Fruit fly (Drosophila melanogaster) whole organism, embryonic: ENCODE measurements around the gene drl.

Source experiments
- Antp ChIP-seq: fragments of 200-800 bp; sonication (Bioruptor generic); optimal IDR thresholded peaks from 3 replicates; lab custom pipeline; 2016; ENCODE audit warnings: missing biosample characterization, missing genetic modification characterization
- Asciz ChIP-seq: fragments of 200-800 bp; sonication (Bioruptor generic); optimal IDR thresholded peaks from 2 replicates; lab custom pipeline; 2017; ENCODE audit warnings: missing biosample characterization, mild to moderate bottlenecking, missing genetic modification characterization, missing genetic modification reagents
- BEAF-32 ChIP-seq: fragments of 200-800 bp; sonication (Bioruptor generic); optimal IDR thresholded peaks from 3 replicates; lab custom pipeline; 2017; ENCODE audit warnings: missing biosample characterization, missing genetic modification characterization, mild to moderate bottlenecking, moderate library complexity, missing genetic modification reagents
- CG10959 ChIP-seq: fragments of 200-800 bp; sonication (Bioruptor generic); IDR thresholded peaks from 2 replicates; pipeline ENCODE4 v1.3.6; 2022; ENCODE audit warnings: missing biosample characterization, missing genetic modification characterization
- CG12236 ChIP-seq: fragments of 200-800 bp; sonication (Bioruptor generic); optimal IDR thresholded peaks from 2 replicates; lab custom pipeline; 2016; ENCODE audit warnings: missing biosample characterization, missing genetic modification characterization
- CG12659 ChIP-seq: fragments of 200-800 bp; sonication (Bioruptor generic); optimal IDR thresholded peaks from 3 replicates; lab custom pipeline; 2017; ENCODE audit warnings: mild to moderate bottlenecking, missing biosample characterization, missing genetic modification reagents, missing genetic modification characterization
- CG13894 ChIP-seq: fragments of 200-800 bp; sonication (Bioruptor generic); optimal IDR thresholded peaks from 3 replicates; lab custom pipeline; 2018; ENCODE audit warnings: missing biosample characterization, mild to moderate bottlenecking, missing genetic modification characterization, moderate library complexity
- CG14710 ChIP-seq: fragments of 200-800 bp; sonication (Bioruptor generic); optimal IDR thresholded peaks from 3 replicates; lab custom pipeline; 2019; ENCODE audit warnings: missing biosample characterization, mild to moderate bottlenecking, missing genetic modification characterization, moderate library complexity
- CG14965 ChIP-seq: fragments of 200-800 bp; sonication (Bioruptor generic); optimal IDR thresholded peaks from 2 replicates; lab custom pipeline; 2016; ENCODE audit warnings: missing biosample characterization, missing genetic modification characterization, borderline replicate concordance
- CG15269 ChIP-seq: fragments of 200-800 bp; sonication (Bioruptor generic); optimal IDR thresholded peaks from 2 replicates; lab custom pipeline; 2018; ENCODE audit warnings: missing biosample characterization, mild to moderate bottlenecking, missing genetic modification characterization, moderate library complexity
- CG15601 ChIP-seq: fragments of 200-800 bp; sonication (Bioruptor generic); optimal IDR thresholded peaks from 3 replicates; lab custom pipeline; 2019; ENCODE audit warnings: missing biosample characterization, mild to moderate bottlenecking, missing genetic modification characterization, moderate library complexity
- CG1602 ChIP-seq: fragments of 200-800 bp; sonication (Bioruptor generic); optimal IDR thresholded peaks from 3 replicates; lab custom pipeline; 2016; ENCODE audit warnings: missing biosample characterization, missing genetic modification characterization
- CG17385 ChIP-seq: fragments of 200-800 bp; sonication (Bioruptor generic); optimal IDR thresholded peaks from 3 replicates; lab custom pipeline; 2018; ENCODE audit warnings: missing biosample characterization, mild to moderate bottlenecking, missing genetic modification characterization
- CG18619 ChIP-seq: fragments of 200-800 bp; sonication (Bioruptor generic); optimal IDR thresholded peaks from 3 replicates; lab custom pipeline; 2017; ENCODE audit warnings: missing biosample characterization, mild to moderate bottlenecking, missing genetic modification characterization
- CG2712 ChIP-seq: fragments of 200-800 bp; optimal IDR thresholded peaks from 3 replicates; lab custom pipeline; 2019; ENCODE audit warnings: missing biosample characterization, mild to moderate bottlenecking, missing genetic modification characterization, moderate library complexity
- CG2875 ChIP-seq: fragments of 200-800 bp; sonication (Bioruptor generic); optimal IDR thresholded peaks from 2 replicates; lab custom pipeline; 2017; ENCODE audit warnings: missing biosample characterization, mild to moderate bottlenecking, missing genetic modification characterization, missing genetic modification reagents
- CG30403 ChIP-seq: fragments of 200-800 bp; sonication (Bioruptor generic); optimal IDR thresholded peaks from 3 replicates; lab custom pipeline; 2016; ENCODE audit warnings: missing biosample characterization, missing genetic modification characterization
- CG31388 ChIP-seq: fragments of 200-800 bp; sonication (Bioruptor generic); optimal IDR thresholded peaks from 2 replicates; lab custom pipeline; 2016; ENCODE audit warnings: missing biosample characterization, missing genetic modification characterization
- CG4404 ChIP-seq: fragments of 200-800 bp; sonication (Bioruptor generic); IDR thresholded peaks from 2 replicates; pipeline ENCODE4 v1.3.6; 2022; ENCODE audit warnings: missing biosample characterization, missing genetic modification characterization
- CG6765 ChIP-seq: fragments of 200-800 bp; sonication (Bioruptor generic); optimal IDR thresholded peaks from 3 replicates; lab custom pipeline; 2017; ENCODE audit warnings: missing biosample characterization, mild to moderate bottlenecking, missing genetic modification characterization
- CG8924 ChIP-seq: fragments of 200-800 bp; optimal IDR thresholded peaks from 3 replicates; lab custom pipeline; 2019; ENCODE audit warnings: missing biosample characterization, mild to moderate bottlenecking, missing genetic modification characterization, moderate library complexity
- CHES-1-like ChIP-seq: fragments of 200-800 bp; sonication (Bioruptor generic); optimal IDR thresholded peaks from 2 replicates; lab custom pipeline; 2016; ENCODE audit warnings: missing biosample characterization, missing genetic modification characterization
- Chrac-16 ChIP-seq: fragments of 200-800 bp; sonication (Bioruptor generic); optimal IDR thresholded peaks from 3 replicates; lab custom pipeline; 2016; ENCODE audit warnings: missing biosample characterization, missing genetic modification characterization
- D19A ChIP-seq: fragments of 200-800 bp; optimal IDR thresholded peaks from 3 replicates; lab custom pipeline; 2019; ENCODE audit warnings: missing biosample characterization, mild to moderate bottlenecking, missing genetic modification characterization, moderate library complexity
- D19B ChIP-seq: fragments of 200-800 bp; sonication (Bioruptor generic); optimal IDR thresholded peaks from 2 replicates; lab custom pipeline; 2017; ENCODE audit warnings: missing biosample characterization, mild to moderate bottlenecking, missing genetic modification characterization
- Eip74EF ChIP-seq, 2 experiments: fragments of 200-800 bp in 1 of 2; fragments of >200 bp in 1 of 2; sonication (Bioruptor generic) in 1 of 2; optimal IDR thresholded peaks; 2 replicates each; lab custom pipeline; 2017 to 2019; ENCODE audit warnings: missing biosample characterization in 2 of 2, missing genetic modification characterization in 2 of 2, mild to moderate bottlenecking in 1 of 2, moderate library complexity in 1 of 2
- MESR4 ChIP-seq: fragments of 200-800 bp; sonication (Bioruptor generic); optimal IDR thresholded peaks from 2 replicates; lab custom pipeline; 2018; ENCODE audit warnings: missing biosample characterization, mild to moderate bottlenecking, missing genetic modification characterization, moderate library complexity
- Meics ChIP-seq: fragments of 200-800 bp; sonication (Bioruptor generic); optimal IDR thresholded peaks from 2 replicates; lab custom pipeline; 2017; ENCODE audit warnings: missing biosample characterization, mild to moderate bottlenecking, missing genetic modification characterization
- Mes4 ChIP-seq: fragments of 200-800 bp; sonication (Bioruptor generic); optimal IDR thresholded peaks from 2 replicates; lab custom pipeline; 2016; ENCODE audit warnings: missing biosample characterization, missing genetic modification characterization
- Mrtf ChIP-seq: fragments of 200-800 bp; sonication (Bioruptor generic); IDR thresholded peaks from 3 replicates; pipeline ENCODE4 v1.3.6; 2022; ENCODE audit warnings: missing biosample characterization, missing genetic modification characterization
- NfI ChIP-seq: fragments of 200-800 bp; sonication (Bioruptor generic); optimal IDR thresholded peaks from 3 replicates; lab custom pipeline; 2018; ENCODE audit warnings: missing biosample characterization, mild to moderate bottlenecking, missing genetic modification characterization, moderate library complexity
- Ptx1 ChIP-seq: fragments of 200-800 bp; sonication (Bioruptor generic); IDR thresholded peaks from 2 replicates; pipeline ENCODE4 v1.3.6; 2022; ENCODE audit warnings: missing biosample characterization, missing genetic modification characterization
- Rx ChIP-seq: fragments of 200-800 bp; sonication (Bioruptor generic); IDR thresholded peaks from 2 replicates; pipeline ENCODE4 v1.3.6; 2022; ENCODE audit warnings: missing biosample characterization, missing genetic modification characterization
- Xbp1 ChIP-seq: fragments of 200-800 bp; sonication (Bioruptor generic); optimal IDR thresholded peaks from 3 replicates; lab custom pipeline; 2016; ENCODE audit warnings: missing biosample characterization, mild to moderate bottlenecking, missing genetic modification characterization
- Xrp1 ChIP-seq: fragments of 200-800 bp; sonication (Bioruptor generic); IDR thresholded peaks from 2 replicates; pipeline ENCODE4 v1.3.6; 2022; ENCODE audit warnings: missing biosample characterization, missing genetic modification characterization
- cg ChIP-seq: fragments of 200-800 bp; sonication (Bioruptor generic); optimal IDR thresholded peaks from 3 replicates; lab custom pipeline; 2019; ENCODE audit warnings: missing biosample characterization, mild to moderate bottlenecking, missing genetic modification characterization, moderate library complexity
- chn ChIP-seq: fragments of 200-800 bp; sonication (Bioruptor generic); optimal IDR thresholded peaks from 2 replicates; lab custom pipeline; 2016; ENCODE audit warnings: missing biosample characterization, missing genetic modification characterization
- ci ChIP-seq: fragments of 200-800 bp; sonication (Bioruptor generic); IDR thresholded peaks from 3 replicates; pipeline ENCODE4 v1.3.6; 2022; ENCODE audit warnings: missing biosample characterization, missing genetic modification characterization
- corto ChIP-seq: fragments of 200-800 bp; sonication (Bioruptor generic); optimal IDR thresholded peaks from 2 replicates; lab custom pipeline; 2016; ENCODE audit warnings: missing biosample characterization, mild to moderate bottlenecking, missing genetic modification characterization, moderate library complexity
- crc ChIP-seq: fragments of 200-800 bp; sonication (Bioruptor generic); optimal IDR thresholded peaks from 2 replicates; lab custom pipeline; 2016; ENCODE audit warnings: missing biosample characterization, missing genetic modification characterization
- eve ChIP-seq, 2 experiments: fragments of >200 bp; optimal IDR thresholded peaks; 2 replicates each; lab custom pipeline; 2017; ENCODE audit warnings: missing biosample characterization in 2 of 2, missing genetic modification characterization in 2 of 2
- fd3F ChIP-seq: fragments of 200-800 bp; sonication (Bioruptor generic); optimal IDR thresholded peaks from 2 replicates; lab custom pipeline; 2018; ENCODE audit warnings: missing biosample characterization, mild to moderate bottlenecking, missing genetic modification characterization, moderate library complexity
- gem ChIP-seq: fragments of 200-800 bp; sonication (Bioruptor generic); optimal IDR thresholded peaks from 2 replicates; lab custom pipeline; 2019; ENCODE audit warnings: missing biosample characterization, mild to moderate bottlenecking, missing genetic modification characterization, moderate library complexity
- odd ChIP-seq: fragments of 200-800 bp; sonication (Bioruptor generic); optimal IDR thresholded peaks from 2 replicates; lab custom pipeline; 2017; ENCODE audit warnings: missing biosample characterization, mild to moderate bottlenecking, missing genetic modification characterization
- pan ChIP-seq, 4 experiments: fragments of >200 bp in 3 of 4; fragments of 200-800 bp in 1 of 4; sonication (Bioruptor generic) in 1 of 4; optimal IDR thresholded peaks in 3 of 4; IDR thresholded peaks in 1 of 4; 2 replicates each; pipeline versions ENCODE4 v1.3.6 to Lab custom; 2017 to 2022; ENCODE audit warnings: missing biosample characterization in 2 of 4, missing genetic modification characterization in 2 of 4, mixed read lengths in 1 of 4
- scrt ChIP-seq: fragments of 200-800 bp; sonication (Bioruptor generic); optimal IDR thresholded peaks from 2 replicates; lab custom pipeline; 2018; ENCODE audit warnings: missing biosample characterization, mild to moderate bottlenecking, missing genetic modification characterization, moderate library complexity
- shn ChIP-seq: fragments of 200-800 bp; sonication (Bioruptor generic); optimal IDR thresholded peaks from 3 replicates; lab custom pipeline; 2016; ENCODE audit warnings: missing biosample characterization, missing genetic modification characterization
- sqz ChIP-seq: fragments of 200-800 bp; sonication (Bioruptor generic); optimal IDR thresholded peaks from 3 replicates; lab custom pipeline; 2018; ENCODE audit warnings: missing biosample characterization, mild to moderate bottlenecking, missing genetic modification characterization
- sr ChIP-seq: fragments of 200-800 bp; sonication (Bioruptor generic); IDR thresholded peaks from 3 replicates; pipeline ENCODE4 v1.3.6; 2022; ENCODE audit warnings: missing biosample characterization, missing genetic modification characterization
- vfl ChIP-seq: fragments of 200-800 bp; sonication (Bioruptor generic); optimal IDR thresholded peaks from 2 replicates; lab custom pipeline; 2016; ENCODE audit warnings: missing biosample characterization, missing genetic modification characterization

Gene drl

dm6 chr2L:19185676-19186239, 4.4 kb upstream of the drl start, which contains the start of the genes gammaTub37C and pigeon (continued):
- TF ChIP-seq CG17385 (GFP tag; lab: Kevin White, UChicago) (peak; percentile 24), CG13894 (tag; lab: Kevin White, UChicago) (no peak), Mrtf (no peak), cg (GFP tag; lab: Kevin White, UChicago) (no peak), CG2875 (GFP tag; lab: Kevin White, UChicago) (no peak), CG4404 (GFP tag; lab: Robert Waterston, UW) (no peak), eve (GFP tag; optimal IDR thresholded peaks at IDR 0.05; lab: Kevin White, UChicago) (no peak), Meics (peak; percentile 15), CG1602 (GFP tag; lab: Kevin White, UChicago) (no peak), CG12659 (GFP tag; lab: Kevin White, UChicago) (peak; percentile 49), fd3F (GFP tag; lab: Kevin White, UChicago) (no peak), CG8924 (tag; lab: Kevin White, UChicago) (peak; percentile 12), gem (tag; lab: Kevin White, UChicago) (no peak), Rx (GFP tag; lab: Robert Waterston, UW) (no peak), Antp (no peak), CG31388 (GFP tag; lab: Kevin White, UChicago) (no peak), NfI (GFP tag; lab: Kevin White, UChicago) (no peak), sr (GFP tag; lab: Robert Waterston, UW) (no peak), shn (no peak), CHES-1-like (GFP tag; lab: Kevin White, UChicago) (no peak), Eip74EF (GFP tag; optimal IDR thresholded peaks at IDR 0.05; lab: Kevin White, UChicago) (no peak), Chrac-16 (no peak), CG10959 (no peak), CG14965 (GFP tag; lab: Kevin White, UChicago) (no peak), CG6765 (GFP tag; lab: Kevin White, UChicago) (no peak), pan (optimal IDR thresholded peaks at IDR 0.05; lab: Kevin White, UChicago) (no peak), pan (GFP tag; optimal IDR thresholded peaks at IDR 0.05 in 1 of 2, IDR thresholded peaks at IDR 0.05 in 1 of 2) (no peak), Xrp1 (GFP tag; lab: Robert Waterston, UW) (no peak), crc (GFP tag; lab: Kevin White, UChicago) (no peak), CG15601 (tag; lab: Kevin White, UChicago) (no peak), Xbp1 (peak; percentile 8), CG30403 (GFP tag; lab: Kevin White, UChicago) (no peak), BEAF-32 (GFP tag; lab: Kevin White, UChicago) (peak; percentile 13), scrt (no peak), CG12236 (GFP tag; lab: Kevin White, UChicago) (no peak), Asciz (GFP tag; lab: Kevin White, UChicago) (peak; percentile 14), D19B (no peak), chn (GFP tag; lab: Kevin White, UChicago) (no peak), sqz (GFP tag; lab: Kevin White, UChicago) (no peak), Mes4 (GFP tag; lab: Kevin White, UChicago) (no peak), CG14710 (peak; percentile 30), D19A (tag; lab: Kevin White, UChicago) (no peak), ci (GFP tag; lab: Robert Waterston, UW) (no peak), odd (GFP tag; lab: Kevin White, UChicago) (no peak), Ptx1 (GFP tag; lab: Robert Waterston, UW) (no peak), corto (GFP tag; lab: Kevin White, UChicago) (no peak), CG18619 (GFP tag; lab: Kevin White, UChicago) (no peak), MESR4 (peak; percentile 65), CG15269 (no peak), vfl (GFP tag; lab: Kevin White, UChicago) (no peak), CG2712 (peak; percentile 37)
